Worm (Caenorhabditis elegans) whole organism, L1 larva: ENCODE data around the gene F45E1.1.

ENCODE experiments used
- C04F5.9 ChIP-seq: sonication (generic microtip); optimal IDR thresholded peaks from 2 replicates; lab custom pipeline; 2016; ENCODE audit warnings: missing genetic modification characterization, missing compliant biosample characterization
- C16A3.4 ChIP-seq: fragments of 150-350 bp; optimal IDR thresholded peaks from 2 replicates; lab custom pipeline; 2014; ENCODE audit warnings: missing biosample characterization, missing genetic modification characterization
- C34B4.2 ChIP-seq: sonication (generic microtip); optimal IDR thresholded peaks from 2 replicates; lab custom pipeline; 2017; ENCODE audit warnings: mild to moderate bottlenecking, missing genetic modification characterization, missing compliant biosample characterization
- aly-2 ChIP-seq: fragments of 150-350 bp; optimal IDR thresholded peaks from 2 replicates; lab custom pipeline; 2014; ENCODE audit warnings: missing biosample characterization, missing genetic modification characterization
- blmp-1 ChIP-seq: fragments of 150-350 bp; optimal IDR thresholded peaks from 2 replicates; lab custom pipeline; 2014; ENCODE audit warnings: missing biosample characterization, missing genetic modification characterization
- ceh-63 ChIP-seq: fragments of 200-800 bp; sonication (Bioruptor generic); optimal IDR thresholded peaks from 2 replicates; lab custom pipeline; 2018; ENCODE audit warnings: mild to moderate bottlenecking, missing genetic modification characterization, missing compliant biosample characterization
- ceh-8 ChIP-seq: fragments of 200-800 bp; sonication (Bioruptor generic); optimal IDR thresholded peaks from 2 replicates; lab custom pipeline; 2018; ENCODE audit warnings: mild to moderate bottlenecking, missing genetic modification characterization, moderate library complexity, missing compliant biosample characterization
- ceh-88 ChIP-seq: fragments of 200-800 bp; sonication (Bioruptor generic); IDR thresholded peaks from 2 replicates; pipeline ENCODE4 v1.3.6; 2022; ENCODE audit warnings: missing genetic modification characterization, missing compliant biosample characterization
- dpl-1 ChIP-seq, 3 experiments: fragments of 150-350 bp in 2 of 3; sonication (generic microtip) in 1 of 3; optimal IDR thresholded peaks; 2 replicates each; lab custom pipeline; 2014 to 2017; ENCODE audit warnings: missing biosample characterization in 3 of 3, missing genetic modification characterization in 3 of 3, missing genetic modification reagents in 3 of 3
- dsc-1 ChIP-seq: sonication (generic microtip); optimal IDR thresholded peaks from 2 replicates; lab custom pipeline; 2016; ENCODE audit warnings: mild to moderate bottlenecking, missing genetic modification characterization, missing compliant biosample characterization
- efl-1 ChIP-seq, 4 experiments: fragments of 150-350 bp; optimal IDR thresholded peaks in 3 of 4; peaks in 1 of 4; 1 replicate in 1 of 4; 2 replicates in 3 of 4; lab custom pipeline; 2014; ENCODE audit warnings: missing biosample characterization in 2 of 4, missing genetic modification characterization in 2 of 4, missing genetic modification reagents in 2 of 4
- efl-3 ChIP-seq: fragments of 200-800 bp; sonication (Bioruptor generic); optimal IDR thresholded peaks from 2 replicates; lab custom pipeline; 2018; ENCODE audit warnings: mild to moderate bottlenecking, missing genetic modification characterization, missing compliant biosample characterization
- egl-13 ChIP-seq: sonication (generic microtip); optimal IDR thresholded peaks from 2 replicates; lab custom pipeline; 2016; ENCODE audit warnings: missing genotype, missing genetic modification reagents, missing genetic modification characterization, missing compliant biosample characterization
- elt-3 ChIP-seq, 6 experiments: fragments of 150-350 bp in 1 of 6; sonication (generic microtip); optimal IDR thresholded peaks; 2 replicates each; lab custom pipeline; 2017 to 2018; ENCODE audit warnings: missing biosample characterization in 6 of 6, missing genetic modification characterization in 6 of 6, inconsistent platforms in 1 of 6
- ets-5 ChIP-seq: fragments of 200-800 bp; sonication (Bioruptor generic); IDR thresholded peaks from 2 replicates; pipeline ENCODE4 v1.3.6; 2022; ENCODE audit warnings: missing genetic modification characterization, missing compliant biosample characterization
- fkh-10 ChIP-seq: sonication (generic microtip); optimal IDR thresholded peaks from 2 replicates; lab custom pipeline; 2017; ENCODE audit warnings: missing biosample characterization, missing genetic modification reagents, missing genetic modification characterization
- fos-1 ChIP-seq: fragments of 150-350 bp; optimal IDR thresholded peaks from 2 replicates; lab custom pipeline; 2014; ENCODE audit warnings: missing biosample characterization, missing genetic modification characterization
- hlh-4 ChIP-seq: sonication (generic microtip); optimal IDR thresholded peaks from 2 replicates; lab custom pipeline; 2016; ENCODE audit warnings: mild to moderate bottlenecking, missing genetic modification characterization, missing compliant biosample characterization
- isw-1 ChIP-seq: fragments of 200-800 bp; sonication (Bioruptor generic); IDR thresholded peaks from 2 replicates; pipeline ENCODE4 v1.3.6; 2022; ENCODE audit warnings: missing genetic modification characterization, missing compliant biosample characterization
- lin-13 ChIP-seq: fragments of 150-350 bp; optimal IDR thresholded peaks from 2 replicates; lab custom pipeline; 2014; ENCODE audit warnings: missing biosample characterization, missing genetic modification reagents, missing genetic modification characterization
- lin-35 ChIP-seq, 2 experiments: fragments of 150-350 bp; optimal IDR thresholded peaks; 2 replicates each; lab custom pipeline; 2014; ENCODE audit warnings: missing biosample characterization in 2 of 2, missing genetic modification characterization in 2 of 2, missing genetic modification reagents in 2 of 2
- mab-9 ChIP-seq: fragments of 200-800 bp; sonication (Bioruptor generic); IDR thresholded peaks from 2 replicates; pipeline ENCODE4 v1.3.6; 2022; ENCODE audit warnings: missing genetic modification reagents, missing genetic modification characterization, missing compliant biosample characterization
- mdl-1 ChIP-seq, 2 experiments: fragments of 150-350 bp; optimal IDR thresholded peaks; 2 replicates each; lab custom pipeline; 2014 to 2017; ENCODE audit warnings: missing biosample characterization in 2 of 2, missing genetic modification characterization in 2 of 2, inconsistent platforms in 1 of 2
- mef-2 ChIP-seq: fragments of 150-350 bp; optimal IDR thresholded peaks from 2 replicates; lab custom pipeline; 2014; ENCODE audit warnings: missing biosample characterization, missing genetic modification characterization
- mep-1 ChIP-seq: fragments of 150-350 bp; optimal IDR thresholded peaks from 2 replicates; lab custom pipeline; 2014; ENCODE audit warnings: missing biosample characterization, missing genetic modification characterization
- nhr-11 ChIP-seq: fragments of 150-350 bp; optimal IDR thresholded peaks from 2 replicates; lab custom pipeline; 2014; ENCODE audit warnings: missing biosample characterization, missing genetic modification characterization
- nhr-20 ChIP-seq: sonication (generic microtip); optimal IDR thresholded peaks from 2 replicates; lab custom pipeline; 2016; ENCODE audit warnings: mild to moderate bottlenecking, missing genetic modification characterization, missing compliant biosample characterization
- nhr-47 ChIP-seq: sonication (generic microtip); optimal IDR thresholded peaks from 2 replicates; lab custom pipeline; 2016; ENCODE audit warnings: mild to moderate bottlenecking, missing genetic modification characterization, moderate library complexity, missing compliant biosample characterization
- nhr-84 ChIP-seq: sonication (generic microtip); optimal IDR thresholded peaks from 2 replicates; lab custom pipeline; 2017; ENCODE audit warnings: missing biosample characterization, missing genetic modification characterization
- nhr-90 ChIP-seq: sonication (generic microtip); optimal IDR thresholded peaks from 2 replicates; lab custom pipeline; 2016; ENCODE audit warnings: mild to moderate bottlenecking, missing genetic modification characterization, missing compliant biosample characterization; ENCODE audit not compliant: poor library complexity
- pax-3 ChIP-seq: fragments of 200-800 bp; sonication (Bioruptor generic); optimal IDR thresholded peaks from 2 replicates; lab custom pipeline; 2018; ENCODE audit warnings: mild to moderate bottlenecking, missing genetic modification characterization, moderate library complexity, missing compliant biosample characterization
- rnt-1 ChIP-seq: sonication (generic microtip); optimal IDR thresholded peaks from 2 replicates; lab custom pipeline; 2016; ENCODE audit warnings: mild to moderate bottlenecking, missing genetic modification characterization, moderate library complexity, missing compliant biosample characterization
- skn-1 ChIP-seq: fragments of 150-350 bp; optimal IDR thresholded peaks from 2 replicates; lab custom pipeline; 2014; ENCODE audit warnings: missing biosample characterization, missing genetic modification characterization
- snu-23 ChIP-seq: sonication (generic microtip); optimal IDR thresholded peaks from 2 replicates; lab custom pipeline; 2016; ENCODE audit warnings: missing genetic modification characterization, missing compliant biosample characterization
- sox-4 ChIP-seq: sonication (generic microtip); optimal IDR thresholded peaks from 2 replicates; lab custom pipeline; 2016; ENCODE audit warnings: missing genetic modification characterization, missing compliant biosample characterization
- sptf-1 ChIP-seq: fragments of 150-350 bp; optimal IDR thresholded peaks from 2 replicates; lab custom pipeline; 2014; ENCODE audit warnings: missing biosample characterization, missing genetic modification characterization
- swsn-7 ChIP-seq: sonication (generic microtip); optimal IDR thresholded peaks from 2 replicates; lab custom pipeline; 2016; ENCODE audit warnings: missing genetic modification characterization, missing compliant biosample characterization
- tbx-2 ChIP-seq: sonication (generic microtip); optimal IDR thresholded peaks from 2 replicates; lab custom pipeline; 2016; ENCODE audit warnings: missing genetic modification characterization, missing compliant biosample characterization
- tlp-1 ChIP-seq: fragments of 150-350 bp; optimal IDR thresholded peaks from 2 replicates; lab custom pipeline; 2014; ENCODE audit warnings: missing biosample characterization, missing genetic modification characterization
- unc-130 ChIP-seq: fragments of 150-350 bp; optimal IDR thresholded peaks from 2 replicates; lab custom pipeline; 2017; ENCODE audit warnings: missing biosample characterization, missing genetic modification characterization, inconsistent platforms
- unc-30 ChIP-seq: sonication (generic microtip); optimal IDR thresholded peaks from 2 replicates; lab custom pipeline; 2017; ENCODE audit warnings: missing biosample characterization, missing genetic modification characterization
- unc-86 ChIP-seq: sonication (generic microtip); optimal IDR thresholded peaks from 2 replicates; lab custom pipeline; 2016; ENCODE audit warnings: missing genetic modification characterization, missing compliant biosample characterization
- vab-15 ChIP-seq: sonication (generic microtip); optimal IDR thresholded peaks from 2 replicates; lab custom pipeline; 2017; ENCODE audit warnings: missing genotype, mild to moderate bottlenecking, missing genetic modification characterization, missing compliant biosample characterization
- zag-1 ChIP-seq: fragments of 150-350 bp; optimal IDR thresholded peaks from 2 replicates; lab custom pipeline; 2014; ENCODE audit warnings: missing biosample characterization, missing genetic modification characterization

Gene F45E1.1

ce11 chrX:8037365-8037764 lies 33.9 kb downstream of the F45E1.1 start:
- TF ChIP-seq ceh-88 (GFP tag; lab: Robert Waterston, UW) = no peak
- TF ChIP-seq tbx-2 (tag; lab: Kevin White, UChicago) = no peak
- no peak for TF ChIP-seq mef-2
- TF ChIP-seq dpl-1 (GFP tag; optimal IDR thresholded peaks at IDR 0.05; lab: Kevin White, UChicago) = no peak
- TF ChIP-seq C16A3.4 (tag; lab: Kevin White, UChicago) = no peak
- TF ChIP-seq unc-86 (tag; lab: Kevin White, UChicago) = no peak
- no peak for TF ChIP-seq unc-30 (tag; lab: Kevin White, UChicago)
- TF ChIP-seq, all 84 proteins: peak for 0

- TF ChIP-seq nhr-20 (tag; lab: Kevin White, UChicago) = no peak
- no peak for TF ChIP-seq nhr-90 (tag; lab: Kevin White, UChicago)
- peak; percentile 0 for TF ChIP-seq skn-1 (tag; lab: Kevin White, UChicago)
- no peak for TF ChIP-seq tlp-1
- TF ChIP-seq unc-130 (tag; lab: Kevin White, UChicago) = no peak
- TF ChIP-seq efl-3 (GFP tag; lab: Kevin White, UChicago) = no peak
- no peak for TF ChIP-seq dpl-1 (GFP tag; optimal IDR thresholded peaks at IDR 0.05; lab: Kevin White, UChicago)
- TF ChIP-seq egl-13 (tag; lab: Kevin White, UChicago) = no peak
- TF ChIP-seq nhr-11 (tag; lab: Kevin White, UChicago) = no peak
- no peak for TF ChIP-seq hlh-4 (tag; lab: Kevin White, UChicago)
- TF ChIP-seq zag-1 = no peak
- TF ChIP-seq C04F5.9 (tag; lab: Kevin White, UChicago) = no peak
- TF ChIP-seq mab-9 (GFP tag; lab: Robert Waterston, UW) = no peak
- TF ChIP-seq ceh-63 (GFP tag; lab: Kevin White, UChicago) = no peak
- TF ChIP-seq lin-35 (GFP tag; optimal IDR thresholded peaks at IDR 0.05; lab: Kevin White, UChicago) = peak in 1 of 2 experiments; percentile 30
- peak; percentile 30 for TF ChIP-seq blmp-1 (tag; lab: Kevin White, UChicago)
- no peak for TF ChIP-seq lin-13
- no peak for TF ChIP-seq vab-15
- no peak for TF ChIP-seq fos-1 (tag; lab: Kevin White, UChicago)
- TF ChIP-seq fkh-10 (GFP tag; lab: Kevin White, UChicago) = no peak
- TF ChIP-seq ceh-8 = no peak
- no peak for TF ChIP-seq efl-1 (optimal IDR thresholded peaks at IDR 0.05; lab: Kevin White, UChicago)
- peak in 1 of 2 experiments; percentile 37 for TF ChIP-seq efl-1 (GFP tag; optimal IDR thresholded peaks at IDR 0.05 in 1 of 2; lab: Kevin White, UChicago)
- no peak for TF ChIP-seq isw-1 (GFP tag; lab: Robert Waterston, UW)
- TF ChIP-seq snu-23 (GFP tag; lab: Kevin White, UChicago) = peak; percentile 23
- no peak for TF ChIP-seq mep-1 (tag; lab: Kevin White, UChicago)
- no peak for TF ChIP-seq dsc-1 (tag; lab: Kevin White, UChicago)
- TF ChIP-seq rnt-1 (tag; lab: Kevin White, UChicago) = peak; percentile 12
- no peak for TF ChIP-seq aly-2 (tag; lab: Kevin White, UChicago)
These were observed 37.5 kb downstream of the F45E1.1 start, which contains the start of gene xol-1 for ce11 chrX:8040967-8041366. Gene xol-1, plus strand, starts transcription at chrX:8041313.

ce11 chrX:8045152-8045551 lies 41.7 kb downstream of the F45E1.1 start, which contains the start of gene C18A11.4:
Gene C18A11.4, plus strand, starts transcription at chrX:8045518.
- peak; percentile 85 for TF ChIP-seq blmp-1 (tag; lab: Kevin White, UChicago)
- TF ChIP-seq ceh-8 = no peak

- TF ChIP-seq unc-30 (tag; lab: Kevin White, UChicago) (no peak), tbx-2 (tag; lab: Kevin White, UChicago) (no peak), fos-1 (tag; lab: Kevin White, UChicago) (peak; percentile 7), nhr-84 (tag; lab: Kevin White, UChicago) (no peak), skn-1 (tag; lab: Kevin White, UChicago) (no peak), pax-3 (tag; lab: Kevin White, UChicago) (no peak), nhr-90 (tag; lab: Kevin White, UChicago) (peak; percentile 56), sptf-1 (tag; lab: Kevin White, UChicago) (no peak), isw-1 (GFP tag; lab: Robert Waterston, UW) (no peak), elt-3 (tag; optimal IDR thresholded peaks at IDR 0.05; lab: Kevin White, UChicago) (peak in 1 of 6 experiments; percentile 2), fkh-10 (GFP tag; lab: Kevin White, UChicago) (no peak), efl-1 (optimal IDR thresholded peaks at IDR 0.05; lab: Kevin White, UChicago) (peak in 1 of 2 experiments; percentile 9), efl-1 (GFP tag; optimal IDR thresholded peaks at IDR 0.05 in 1 of 2; lab: Kevin White, UChicago) (no peak), ets-5 (GFP tag; lab: Robert Waterston, UW) (no peak), mab-9 (GFP tag; lab: Robert Waterston, UW) (no peak), nhr-47 (tag; lab: Kevin White, UChicago) (peak; percentile 63), mdl-1 (tag; optimal IDR thresholded peaks at IDR 0.05; lab: Kevin White, UChicago) (no peak), sox-4 (tag; lab: Kevin White, UChicago) (peak; percentile 9), ceh-88 (GFP tag; lab: Robert Waterston, UW) (no peak), swsn-7 (tag; lab: Kevin White, UChicago) (peak; percentile 9), dpl-1 (GFP tag; optimal IDR thresholded peaks at IDR 0.05; lab: Kevin White, UChicago) (no peak), dsc-1 (tag; lab: Kevin White, UChicago) (peak; percentile 65), mep-1 (tag; lab: Kevin White, UChicago) (peak; percentile 50), lin-35 (GFP tag; optimal IDR thresholded peaks at IDR 0.05; lab: Kevin White, UChicago) (peak in 1 of 2 experiments; percentile 33), C34B4.2 (tag; lab: Kevin White, UChicago) (no peak)
These were observed 45.2 kb downstream of the F45E1.1 start for ce11 chrX:8048637-8049036.
